Fruit fly (Drosophila melanogaster) whole organism, prepupa: ENCODE measurements around the gene CG42536.
A peak's percentile ranks its signal among the peaks of the same experiment; 100 is the strongest.

Source experiments
- Blimp-1 ChIP-seq: fragments of 200-800 bp; sonication (Bioruptor generic); optimal IDR thresholded peaks from 3 replicates; lab custom pipeline; 2017; ENCODE audit warnings: missing biosample characterization, missing genetic modification characterization, mild to moderate bottlenecking, moderate library complexity, missing genetic modification reagents
- CG10631 ChIP-seq: fragments of 200-800 bp; sonication (Bioruptor generic); optimal IDR thresholded peaks from 2 replicates; lab custom pipeline; 2016; ENCODE audit warnings: missing biosample characterization, missing genetic modification characterization
- CG10669 ChIP-seq: fragments of 200-800 bp; sonication (Bioruptor generic); optimal IDR thresholded peaks from 3 replicates; lab custom pipeline; 2018; ENCODE audit warnings: missing biosample characterization, mild to moderate bottlenecking, missing genetic modification characterization, moderate library complexity
- CG11294 ChIP-seq: fragments of 200-800 bp; sonication (Bioruptor generic); IDR thresholded peaks from 2 replicates; pipeline ENCODE4 v1.3.6; 2022; ENCODE audit warnings: missing biosample characterization, missing genetic modification characterization
- CG15336 ChIP-seq: fragments of 200-800 bp; sonication (Bioruptor generic); IDR thresholded peaks from 2 replicates; pipeline ENCODE4 v1.3.6; 2022; ENCODE audit warnings: missing biosample characterization, missing genetic modification characterization
- CG1621 ChIP-seq: fragments of 200-800 bp; sonication (Bioruptor generic); optimal IDR thresholded peaks from 3 replicates; lab custom pipeline; 2018; ENCODE audit warnings: missing biosample characterization, mild to moderate bottlenecking, missing genetic modification characterization
- CG16779 ChIP-seq: fragments of 200-800 bp; sonication (Bioruptor generic); optimal IDR thresholded peaks from 3 replicates; lab custom pipeline; 2017; ENCODE audit warnings: missing biosample characterization, mild to moderate bottlenecking, missing genetic modification characterization
- CG3032 ChIP-seq: fragments of 200-800 bp; optimal IDR thresholded peaks from 2 replicates; lab custom pipeline; 2019; ENCODE audit warnings: missing biosample characterization, mild to moderate bottlenecking, missing genetic modification characterization, moderate library complexity
- CG31627 ChIP-seq: fragments of 200-800 bp; sonication (Bioruptor generic); optimal IDR thresholded peaks from 3 replicates; lab custom pipeline; 2016; ENCODE audit warnings: missing biosample characterization, missing genetic modification characterization
- CG32006 ChIP-seq: fragments of 200-800 bp; sonication (Bioruptor generic); optimal IDR thresholded peaks from 3 replicates; lab custom pipeline; 2017; ENCODE audit warnings: missing biosample characterization, mild to moderate bottlenecking, missing genetic modification characterization
- CG34406 ChIP-seq: fragments of 200-800 bp; sonication (Bioruptor generic); optimal IDR thresholded peaks from 3 replicates; lab custom pipeline; 2016; ENCODE audit warnings: missing biosample characterization, missing genetic modification characterization
- CG4318 ChIP-seq: fragments of 200-800 bp; sonication (Bioruptor generic); optimal IDR thresholded peaks from 3 replicates; lab custom pipeline; 2017; ENCODE audit warnings: missing biosample characterization, mild to moderate bottlenecking, missing genetic modification characterization
- CG6163 ChIP-seq: fragments of 200-800 bp; sonication (Bioruptor generic); IDR thresholded peaks from 3 replicates; pipeline ENCODE4 v1.3.6; 2022; ENCODE audit warnings: missing biosample characterization, missing genetic modification characterization
- CG6276 ChIP-seq: fragments of 200-800 bp; sonication (Bioruptor generic); optimal IDR thresholded peaks from 2 replicates; lab custom pipeline; 2017; ENCODE audit warnings: missing biosample characterization, mild to moderate bottlenecking, missing genetic modification characterization
- CG6792 ChIP-seq: fragments of 200-800 bp; sonication (Bioruptor generic); optimal IDR thresholded peaks from 3 replicates; lab custom pipeline; 2016; ENCODE audit warnings: missing biosample characterization, missing genetic modification characterization
- CG6854 ChIP-seq: fragments of 200-800 bp; sonication (Bioruptor generic); optimal IDR thresholded peaks from 2 replicates; lab custom pipeline; 2017; ENCODE audit warnings: missing biosample characterization, mild to moderate bottlenecking, missing genetic modification characterization
- CG8119 ChIP-seq: fragments of 200-800 bp; sonication (Bioruptor generic); IDR thresholded peaks from 3 replicates; pipeline ENCODE4 v1.3.6; 2022; ENCODE audit warnings: missing biosample characterization, missing genetic modification characterization
- CG8632 ChIP-seq: fragments of 200-800 bp; sonication (Bioruptor generic); optimal IDR thresholded peaks from 3 replicates; lab custom pipeline; 2016; ENCODE audit warnings: missing biosample characterization, missing genetic modification characterization
- CG9139 ChIP-seq: fragments of 200-800 bp; sonication (Bioruptor generic); optimal IDR thresholded peaks from 3 replicates; lab custom pipeline; 2017; ENCODE audit warnings: missing biosample characterization, mild to moderate bottlenecking, missing genetic modification characterization
- Eip75B ChIP-seq: fragments of 200-800 bp; sonication (Bioruptor generic); optimal IDR thresholded peaks from 3 replicates; lab custom pipeline; 2016; ENCODE audit warnings: missing biosample characterization, missing genetic modification characterization
- Eip78C ChIP-seq: fragments of 200-800 bp; sonication (Bioruptor generic); peaks from one replicate; lab custom pipeline; 2016; ENCODE audit warnings: missing biosample characterization, missing genetic modification characterization
- Ets21C ChIP-seq: fragments of 200-800 bp; sonication (Bioruptor generic); optimal IDR thresholded peaks from 3 replicates; lab custom pipeline; 2016; ENCODE audit warnings: missing biosample characterization, missing genetic modification characterization
- Ets96B ChIP-seq: fragments of 200-800 bp; optimal IDR thresholded peaks from 2 replicates; lab custom pipeline; 2019; ENCODE audit warnings: missing biosample characterization, mild to moderate bottlenecking, missing genetic modification characterization, moderate library complexity
- Gug ChIP-seq: fragments of 200-800 bp; sonication (Bioruptor generic); IDR thresholded peaks from 2 replicates; pipeline ENCODE4 v1.3.6; 2022; ENCODE audit warnings: missing biosample characterization, missing genetic modification characterization
- Hr39 ChIP-seq: fragments of 200-800 bp; sonication (Bioruptor generic); optimal IDR thresholded peaks from 2 replicates; lab custom pipeline; 2016; ENCODE audit warnings: missing biosample characterization, missing genetic modification characterization
- Hr4 ChIP-seq: fragments of 200-800 bp; sonication (Bioruptor generic); optimal IDR thresholded peaks from 3 replicates; lab custom pipeline; 2016; ENCODE audit warnings: missing biosample characterization, missing genetic modification characterization
- Met ChIP-seq: fragments of 200-800 bp; sonication (Bioruptor generic); optimal IDR thresholded peaks from 3 replicates; lab custom pipeline; 2016; ENCODE audit warnings: missing biosample characterization, missing genetic modification characterization
- OdsH ChIP-seq: fragments of 200-800 bp; sonication (Bioruptor generic); optimal IDR thresholded peaks from 3 replicates; lab custom pipeline; 2016; ENCODE audit warnings: missing biosample characterization, missing genetic modification characterization
- Smox ChIP-seq: fragments of 200-800 bp; sonication (Bioruptor generic); optimal IDR thresholded peaks from 3 replicates; lab custom pipeline; 2016; ENCODE audit warnings: missing biosample characterization, missing genetic modification characterization
- Sox102F ChIP-seq: fragments of 200-800 bp; sonication (Bioruptor generic); optimal IDR thresholded peaks from 2 replicates; lab custom pipeline; 2016; ENCODE audit warnings: missing biosample characterization, mild to moderate bottlenecking, missing genetic modification characterization
- Sox14 ChIP-seq: fragments of 200-800 bp; sonication (Bioruptor generic); optimal IDR thresholded peaks from 3 replicates; lab custom pipeline; 2016; ENCODE audit warnings: missing biosample characterization, missing genetic modification characterization
- Sox15 ChIP-seq: fragments of 200-800 bp; sonication (Bioruptor generic); optimal IDR thresholded peaks from 3 replicates; lab custom pipeline; 2016; ENCODE audit warnings: missing biosample characterization, missing genetic modification characterization
- achi ChIP-seq: fragments of 200-800 bp; sonication (Bioruptor generic); optimal IDR thresholded peaks from 3 replicates; lab custom pipeline; 2016; ENCODE audit warnings: missing biosample characterization, missing genetic modification characterization
- acj6 ChIP-seq: fragments of 200-800 bp; sonication (Bioruptor generic); optimal IDR thresholded peaks from 3 replicates; lab custom pipeline; 2016; ENCODE audit warnings: missing biosample characterization, missing genetic modification characterization
- cyc ChIP-seq: fragments of 200-800 bp; sonication (Bioruptor generic); optimal IDR thresholded peaks from 3 replicates; lab custom pipeline; 2016; ENCODE audit warnings: missing biosample characterization, missing genetic modification characterization
- dac ChIP-seq: fragments of 200-800 bp; sonication (Bioruptor generic); optimal IDR thresholded peaks from 2 replicates; lab custom pipeline; 2017; ENCODE audit warnings: missing biosample characterization, mild to moderate bottlenecking, missing genetic modification characterization
- dsx ChIP-seq: fragments of 200-800 bp; optimal IDR thresholded peaks from 3 replicates; lab custom pipeline; 2019; ENCODE audit warnings: missing biosample characterization, mild to moderate bottlenecking, missing genetic modification characterization, moderate library complexity; ENCODE audit not compliant: poor library complexity, severe bottlenecking
- eg ChIP-seq: fragments of 200-800 bp; sonication (Bioruptor generic); IDR thresholded peaks from 3 replicates; pipeline ENCODE4 v1.3.6; 2022; ENCODE audit warnings: missing biosample characterization, missing genetic modification characterization
- esn ChIP-seq: fragments of 200-800 bp; sonication (Bioruptor generic); optimal IDR thresholded peaks from 2 replicates; lab custom pipeline; 2016; ENCODE audit warnings: missing biosample characterization, mild to moderate bottlenecking, missing genetic modification characterization, moderate library complexity
- fd59A ChIP-seq: fragments of 200-800 bp; sonication (Bioruptor generic); optimal IDR thresholded peaks from 2 replicates; lab custom pipeline; 2017; ENCODE audit warnings: missing biosample characterization, mild to moderate bottlenecking, missing genetic modification characterization, missing genetic modification reagents
- lz ChIP-seq: fragments of 200-800 bp; sonication (Bioruptor generic); optimal IDR thresholded peaks from 3 replicates; lab custom pipeline; 2016; ENCODE audit warnings: missing biosample characterization, missing genetic modification characterization
- net ChIP-seq: fragments of 200-800 bp; sonication (Bioruptor generic); optimal IDR thresholded peaks from 3 replicates; lab custom pipeline; 2016; ENCODE audit warnings: missing biosample characterization, missing genetic modification characterization
- pdm3 ChIP-seq: fragments of 200-800 bp; sonication (Bioruptor generic); optimal IDR thresholded peaks from 3 replicates; lab custom pipeline; 2016; ENCODE audit warnings: missing biosample characterization, missing genetic modification characterization
- salr ChIP-seq, 2 experiments: fragments of 200-800 bp; sonication (Bioruptor generic); optimal IDR thresholded peaks; 3 replicates each; lab custom pipeline; 2016 to 2018; ENCODE audit warnings: missing biosample characterization in 2 of 2, missing genetic modification characterization in 2 of 2, mild to moderate bottlenecking in 1 of 2
- ss ChIP-seq, 2 experiments: fragments of 200-800 bp; sonication (Bioruptor generic); optimal IDR thresholded peaks; 2 replicates in 1 of 2; 3 replicates in 1 of 2; lab custom pipeline; 2017 to 2018; ENCODE audit warnings: mild to moderate bottlenecking in 2 of 2, missing biosample characterization in 2 of 2, missing genetic modification characterization in 2 of 2, moderate library complexity in 1 of 2
- svp ChIP-seq: fragments of 200-800 bp; sonication (Bioruptor generic); peaks from one replicate; lab custom pipeline; 2016; ENCODE audit warnings: missing biosample characterization, missing genetic modification characterization
- topi ChIP-seq: fragments of 200-800 bp; sonication (Bioruptor generic); optimal IDR thresholded peaks from 3 replicates; lab custom pipeline; 2016; ENCODE audit warnings: missing biosample characterization, missing genetic modification characterization
- vri ChIP-seq: fragments of 200-800 bp; sonication (Bioruptor generic); optimal IDR thresholded peaks from 3 replicates; lab custom pipeline; 2016; ENCODE audit warnings: missing biosample characterization, mild to moderate bottlenecking, missing genetic modification characterization

CG42536 gene

dm6 chr3L:10651271-10651670 is 21.4 kb upstream of the CG42536 start:
- TF ChIP-seq esn (GFP tag; lab: Kevin White, UChicago) (no peak), lz (GFP tag; lab: Kevin White, UChicago) (no peak), pdm3 (GFP tag; lab: Kevin White, UChicago) (no peak), CG10631 (GFP tag; lab: Kevin White, UChicago) (no peak), Smox (GFP tag; lab: Kevin White, UChicago) (no peak), CG6792 (GFP tag; lab: Kevin White, UChicago) (no peak), CG16779 (tag; lab: Kevin White, UChicago) (no peak), Eip75B (GFP tag; lab: Kevin White, UChicago) (no peak), CG8119 (GFP tag; lab: Robert Waterston, UW) (no peak), CG6854 (no peak), Blimp-1 (GFP tag; lab: Kevin White, UChicago) (no peak), eg (GFP tag; lab: Robert Waterston, UW) (no peak), Sox14 (GFP tag; lab: Kevin White, UChicago) (no peak), CG32006 (GFP tag; lab: Kevin White, UChicago) (no peak)

- TF ChIP-seq dsx (GFP tag; lab: Kevin White, UChicago) (peak; percentile 48), CG6163 (peak; percentile 71; the same call in 2 of the 3 replicates), vri (GFP tag; lab: Kevin White, UChicago) (no peak), net (peak; percentile 31), CG32006 (GFP tag; lab: Kevin White, UChicago) (peak; percentile 50), acj6 (GFP tag; lab: Kevin White, UChicago) (peak; percentile 44), Met (GFP tag; lab: Kevin White, UChicago) (peak; percentile 9), Sox14 (GFP tag; lab: Kevin White, UChicago) (peak; percentile 42), CG3032 (peak; percentile 27), Ets21C (no peak), Gug (GFP tag; lab: Robert Waterston, UW) (peak; percentile 57), CG11294 (GFP tag; lab: Robert Waterston, UW) (0 out of 2 replicates have a peak, but pooled peaks have one; percentile 15), CG31627 (peak; percentile 6), CG10669 (GFP tag; lab: Kevin White, UChicago) (peak; percentile 22), Ets96B (tag; lab: Kevin White, UChicago) (no peak), Eip75B (GFP tag; lab: Kevin White, UChicago) (peak; percentile 41), OdsH (GFP tag; lab: Kevin White, UChicago) (peak; percentile 53), cyc (GFP tag; lab: Kevin White, UChicago) (no peak), CG8119 (GFP tag; lab: Robert Waterston, UW) (peak; percentile 69), Eip78C (GFP tag; lab: Kevin White, UChicago) (peak; percentile 82), CG10631 (GFP tag; lab: Kevin White, UChicago) (peak; percentile 9), svp (GFP tag; lab: Kevin White, UChicago) (no peak), achi (GFP tag; lab: Kevin White, UChicago) (peak; percentile 45), CG34406 (GFP tag; lab: Kevin White, UChicago) (no peak), CG4318 (no peak), Hr4 (peak; percentile 47), eg (GFP tag; lab: Robert Waterston, UW) (peak; percentile 67), Hr39 (GFP tag; lab: Kevin White, UChicago) (peak; percentile 22), Sox15 (no peak), CG6276 (GFP tag; lab: Kevin White, UChicago) (peak; percentile 12), CG9139 (GFP tag; lab: Kevin White, UChicago) (no peak), Sox102F (GFP tag; lab: Kevin White, UChicago) (no peak), CG1621 (tag; lab: Kevin White, UChicago) (peak; percentile 0), CG15336 (GFP tag; lab: Robert Waterston, UW) (peak; percentile 69), dac (GFP tag; lab: Kevin White, UChicago) (no peak), pdm3 (GFP tag; lab: Kevin White, UChicago) (peak; percentile 35), CG6792 (GFP tag; lab: Kevin White, UChicago) (peak; percentile 5), salr (GFP tag; optimal IDR thresholded peaks at IDR 0.05; lab: Kevin White, UChicago) (peak; percentile 39 to 50), fd59A (GFP tag; lab: Kevin White, UChicago) (peak; percentile 38), CG8632 (peak; percentile 7), lz (GFP tag; lab: Kevin White, UChicago) (peak; percentile 2), ss (GFP tag; optimal IDR thresholded peaks at IDR 0.05; lab: Kevin White, UChicago) (peak in 1 of 2 experiments; percentile 11), topi (peak; percentile 32)
These were observed 18.6 kb upstream of the CG42536 start for dm6 chr3L:10648431-10648830.
